Fruit fly (Drosophila melanogaster) whole organism, prepupa: ENCODE data around the gene Eig71Ed.

Experiments
- CG11762 ChIP-seq: fragments of 200-800 bp; sonication (Bioruptor generic); optimal IDR thresholded peaks from 3 replicates; lab custom pipeline; 2016; ENCODE audit warnings: missing biosample characterization, missing genetic modification characterization; ENCODE audit not compliant: insufficient read depth
- CG11902 ChIP-seq: fragments of 200-800 bp; sonication (Bioruptor generic); optimal IDR thresholded peaks from 3 replicates; lab custom pipeline; 2016; ENCODE audit warnings: missing biosample characterization, missing genetic modification characterization
- CG4318 ChIP-seq: fragments of 200-800 bp; sonication (Bioruptor generic); optimal IDR thresholded peaks from 3 replicates; lab custom pipeline; 2017; ENCODE audit warnings: missing biosample characterization, mild to moderate bottlenecking, missing genetic modification characterization
- CG8632 ChIP-seq: fragments of 200-800 bp; sonication (Bioruptor generic); optimal IDR thresholded peaks from 3 replicates; lab custom pipeline; 2016; ENCODE audit warnings: missing biosample characterization, missing genetic modification characterization
- CG9139 ChIP-seq: fragments of 200-800 bp; sonication (Bioruptor generic); optimal IDR thresholded peaks from 3 replicates; lab custom pipeline; 2017; ENCODE audit warnings: missing biosample characterization, mild to moderate bottlenecking, missing genetic modification characterization
- Eip93F ChIP-seq: fragments of 200-800 bp; sonication (Bioruptor generic); optimal IDR thresholded peaks from 2 replicates; lab custom pipeline; 2016; ENCODE audit warnings: missing biosample characterization, mild to moderate bottlenecking, missing genetic modification characterization
- Gug ChIP-seq: fragments of 200-800 bp; sonication (Bioruptor generic); IDR thresholded peaks from 2 replicates; pipeline ENCODE4 v1.3.6; 2022; ENCODE audit warnings: missing biosample characterization, missing genetic modification characterization
- Hr38 ChIP-seq: sonication (Bioruptor generic); optimal IDR thresholded peaks from 2 replicates; lab custom pipeline; 2016; ENCODE audit warnings: missing biosample characterization, missing genetic modification characterization
- Hr39 ChIP-seq: fragments of 200-800 bp; sonication (Bioruptor generic); optimal IDR thresholded peaks from 2 replicates; lab custom pipeline; 2016; ENCODE audit warnings: missing biosample characterization, missing genetic modification characterization
- acj6 ChIP-seq: fragments of 200-800 bp; sonication (Bioruptor generic); optimal IDR thresholded peaks from 3 replicates; lab custom pipeline; 2016; ENCODE audit warnings: missing biosample characterization, missing genetic modification characterization
- topi ChIP-seq: fragments of 200-800 bp; sonication (Bioruptor generic); optimal IDR thresholded peaks from 3 replicates; lab custom pipeline; 2016; ENCODE audit warnings: missing biosample characterization, missing genetic modification characterization

DNA sequence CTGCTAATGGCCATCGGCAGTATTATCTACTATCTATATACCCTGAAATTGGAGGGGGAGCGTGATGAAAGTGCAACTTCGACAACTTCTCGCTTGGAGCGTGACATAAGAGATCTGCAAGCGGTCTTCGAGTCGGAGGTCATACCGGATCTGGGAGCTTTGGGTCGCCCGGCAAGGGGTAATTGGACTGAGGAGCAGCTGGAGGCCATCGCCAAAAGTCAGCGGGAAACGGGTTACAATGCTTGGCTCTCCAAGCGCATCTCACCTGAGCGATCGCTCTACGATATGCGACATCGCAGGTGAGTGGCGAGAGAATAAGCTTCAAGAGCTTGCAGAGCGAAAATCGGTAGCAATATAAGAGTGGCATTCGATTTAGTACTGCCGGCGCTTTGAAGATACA, 31.7 kb downstream of the Eig71Ed start:
- TF ChIP-seq CG8632 (GFP tag; lab: Kevin White, UChicago) (no peak), Eip93F (GFP tag; lab: Kevin White, UChicago) (no peak), Gug (GFP tag; lab: Robert Waterston, UW) (no peak), CG9139 (GFP tag; lab: Kevin White, UChicago) (no peak), acj6 (GFP tag; lab: Kevin White, UChicago) (no peak), CG11762 (no peak), Hr39 (no peak), CG4318 (GFP tag; lab: Kevin White, UChicago) (no peak), Hr38 (no peak), topi (GFP tag; lab: Kevin White, UChicago) (no peak), CG11902 (GFP tag; lab: Kevin White, UChicago) (no peak)
